Fruit fly (Drosophila melanogaster) whole organism, embryonic: Measurements from ENCODE around the gene klar.

Experiments
- BtbVII ChIP-seq: fragments of 200-800 bp; sonication (Bioruptor generic); optimal IDR thresholded peaks from 3 replicates; lab custom pipeline; 2017; ENCODE audit warnings: missing biosample characterization, mild to moderate bottlenecking, missing genetic modification characterization
- CG10209 ChIP-seq: fragments of 200-800 bp; sonication (Bioruptor generic); optimal IDR thresholded peaks from 3 replicates; lab custom pipeline; 2017; ENCODE audit warnings: missing biosample characterization, mild to moderate bottlenecking, missing genetic modification characterization, missing genetic modification reagents
- CG10274 ChIP-seq: fragments of 200-800 bp; sonication (Bioruptor generic); optimal IDR thresholded peaks from 3 replicates; lab custom pipeline; 2017; ENCODE audit warnings: missing biosample characterization, mild to moderate bottlenecking, missing genetic modification characterization
- CG10321 ChIP-seq: fragments of 200-800 bp; sonication (Bioruptor generic); IDR thresholded peaks from 2 replicates; pipeline ENCODE4 v1.3.6; 2022; ENCODE audit warnings: missing biosample characterization, missing genetic modification characterization
- CG11085 ChIP-seq: fragments of 200-800 bp; sonication (Bioruptor generic); IDR thresholded peaks from 2 replicates; pipeline ENCODE4 v1.3.6; 2022; ENCODE audit warnings: missing biosample characterization, missing genetic modification characterization
- CG11093 ChIP-seq: fragments of 200-800 bp; sonication (Bioruptor generic); IDR thresholded peaks from 3 replicates; pipeline ENCODE4 v1.3.6; 2022; ENCODE audit warnings: missing biosample characterization, missing genetic modification characterization
- CG11695 ChIP-seq: fragments of 200-800 bp; sonication (Bioruptor generic); IDR thresholded peaks from 3 replicates; pipeline ENCODE4 v1.3.6; 2022; ENCODE audit warnings: missing biosample characterization, missing genetic modification characterization
- CG12155 ChIP-seq: fragments of 200-800 bp; sonication (Bioruptor generic); optimal IDR thresholded peaks from 3 replicates; lab custom pipeline; 2016; ENCODE audit warnings: missing biosample characterization, missing genetic modification characterization
- CG12219 ChIP-seq: fragments of 200-800 bp; sonication (Bioruptor generic); optimal IDR thresholded peaks from 3 replicates; lab custom pipeline; 2018; ENCODE audit warnings: missing biosample characterization, mild to moderate bottlenecking, missing genetic modification characterization
- CG17568 ChIP-seq: fragments of 200-800 bp; sonication (Bioruptor generic); optimal IDR thresholded peaks from 2 replicates; lab custom pipeline; 2018; ENCODE audit warnings: missing biosample characterization, mild to moderate bottlenecking, missing genetic modification characterization, moderate library complexity
- CG1792 ChIP-seq: fragments of 200-800 bp; sonication (Bioruptor generic); optimal IDR thresholded peaks from 2 replicates; lab custom pipeline; 2016; ENCODE audit warnings: missing biosample characterization, missing genetic modification characterization
- CG2120 ChIP-seq: fragments of 200-800 bp; sonication (Bioruptor generic); optimal IDR thresholded peaks from 3 replicates; lab custom pipeline; 2016; ENCODE audit warnings: missing biosample characterization, missing genetic modification characterization
- CG32767 ChIP-seq: fragments of 200-800 bp; sonication (Bioruptor generic); IDR thresholded peaks from 2 replicates; pipeline ENCODE4 v1.3.6; 2022; ENCODE audit warnings: missing biosample characterization, missing genetic modification characterization
- CG34224 ChIP-seq: fragments of 200-800 bp; sonication (Bioruptor generic); IDR thresholded peaks from 3 replicates; pipeline ENCODE4 v1.3.6; 2022; ENCODE audit warnings: missing biosample characterization, missing genetic modification characterization; ENCODE audit not compliant: partially characterized antibody
- CG43689 ChIP-seq: fragments of 200-800 bp; sonication (Bioruptor generic); IDR thresholded peaks from 2 replicates; pipeline ENCODE4 v1.3.6; 2022; ENCODE audit warnings: missing biosample characterization, missing genetic modification characterization
- CG4820 ChIP-seq: fragments of 200-800 bp; sonication (Bioruptor generic); optimal IDR thresholded peaks from 3 replicates; lab custom pipeline; 2016; ENCODE audit warnings: missing biosample characterization, missing genetic modification characterization
- CG4854 ChIP-seq: fragments of 200-800 bp; sonication (Bioruptor generic); optimal IDR thresholded peaks from 2 replicates; lab custom pipeline; 2016; ENCODE audit warnings: missing biosample characterization, missing genetic modification characterization, inconsistent platforms
- CG6765 ChIP-seq: fragments of 200-800 bp; sonication (Bioruptor generic); optimal IDR thresholded peaks from 3 replicates; lab custom pipeline; 2017; ENCODE audit warnings: missing biosample characterization, mild to moderate bottlenecking, missing genetic modification characterization
- CG6791 ChIP-seq: fragments of 200-800 bp; sonication (Bioruptor generic); IDR thresholded peaks from 3 replicates; pipeline ENCODE4 v1.3.6; 2022; ENCODE audit warnings: missing biosample characterization, missing genetic modification characterization; ENCODE audit not compliant: partially characterized antibody
- CG9817 ChIP-seq: fragments of 200-800 bp; sonication (Bioruptor generic); optimal IDR thresholded peaks from 2 replicates; lab custom pipeline; 2018; ENCODE audit warnings: missing biosample characterization, mild to moderate bottlenecking, missing genetic modification characterization, moderate library complexity
- Drgx ChIP-seq: fragments of 200-800 bp; sonication (Bioruptor generic); IDR thresholded peaks from 2 replicates; pipeline ENCODE4 v1.3.6; 2022; ENCODE audit warnings: missing biosample characterization, missing genetic modification characterization
- Ets97D ChIP-seq: fragments of 200-800 bp; sonication (Bioruptor generic); optimal IDR thresholded peaks from 3 replicates; lab custom pipeline; 2016; ENCODE audit warnings: missing biosample characterization, missing genetic modification characterization
- HLH4C ChIP-seq: fragments of 200-800 bp; sonication (Bioruptor generic); IDR thresholded peaks from 3 replicates; pipeline ENCODE4 v1.3.6; 2022; ENCODE audit warnings: missing biosample characterization, missing genetic modification characterization; ENCODE audit not compliant: partially characterized antibody
- HmgZ ChIP-seq: fragments of 200-800 bp; sonication (Bioruptor generic); optimal IDR thresholded peaks from 2 replicates; lab custom pipeline; 2018; ENCODE audit warnings: missing biosample characterization, mild to moderate bottlenecking, missing genetic modification characterization
- Nf-YA ChIP-seq: fragments of 200-800 bp; sonication (Bioruptor generic); IDR thresholded peaks from 2 replicates; pipeline ENCODE4 v1.3.6; 2022; ENCODE audit warnings: missing biosample characterization, missing genetic modification characterization
- Oli ChIP-seq: fragments of 200-800 bp; sonication (Bioruptor generic); optimal IDR thresholded peaks from 2 replicates; lab custom pipeline; 2018; ENCODE audit warnings: missing biosample characterization, mild to moderate bottlenecking, missing genetic modification characterization, moderate library complexity
- Scr ChIP-seq: fragments of 200-800 bp; sonication (Bioruptor generic); IDR thresholded peaks from 2 replicates; pipeline ENCODE4 v1.3.6; 2022; ENCODE audit warnings: missing biosample characterization, missing genetic modification characterization; ENCODE audit not compliant: partially characterized antibody
- Sox102F ChIP-seq: fragments of 200-800 bp; sonication (Bioruptor generic); optimal IDR thresholded peaks from 2 replicates; lab custom pipeline; 2018; ENCODE audit warnings: missing biosample characterization, mild to moderate bottlenecking, missing genetic modification characterization, moderate library complexity
- Xbp1 ChIP-seq: fragments of 200-800 bp; sonication (Bioruptor generic); optimal IDR thresholded peaks from 3 replicates; lab custom pipeline; 2016; ENCODE audit warnings: missing biosample characterization, mild to moderate bottlenecking, missing genetic modification characterization
- Xrp1 ChIP-seq: fragments of 200-800 bp; sonication (Bioruptor generic); IDR thresholded peaks from 2 replicates; pipeline ENCODE4 v1.3.6; 2022; ENCODE audit warnings: missing biosample characterization, missing genetic modification characterization
- ac ChIP-seq: fragments of 200-800 bp; sonication (Bioruptor generic); optimal IDR thresholded peaks from 3 replicates; lab custom pipeline; 2017; ENCODE audit warnings: missing biosample characterization, mild to moderate bottlenecking, missing genetic modification characterization
- bab2 ChIP-seq: fragments of 200-800 bp; sonication (Bioruptor generic); optimal IDR thresholded peaks from 2 replicates; lab custom pipeline; 2016; ENCODE audit warnings: missing biosample characterization, missing genetic modification characterization
- bsh ChIP-seq, 2 experiments: fragments of 200-800 bp; sonication (Bioruptor generic); optimal IDR thresholded peaks; 2 replicates each; lab custom pipeline; 2017 to 2018; ENCODE audit warnings: mild to moderate bottlenecking in 2 of 2, missing biosample characterization in 2 of 2, missing genetic modification characterization in 2 of 2, moderate library complexity in 1 of 2
- crc ChIP-seq: fragments of 200-800 bp; sonication (Bioruptor generic); optimal IDR thresholded peaks from 2 replicates; lab custom pipeline; 2016; ENCODE audit warnings: missing biosample characterization, missing genetic modification characterization
- dm ChIP-seq: fragments of 200-800 bp; sonication (Bioruptor generic); optimal IDR thresholded peaks from 3 replicates; lab custom pipeline; 2016; ENCODE audit warnings: missing biosample characterization, missing genetic modification characterization
- eyg ChIP-seq: fragments of 200-800 bp; sonication (Bioruptor generic); optimal IDR thresholded peaks from 3 replicates; lab custom pipeline; 2016; ENCODE audit warnings: missing biosample characterization, missing genetic modification characterization
- fd64A ChIP-seq: fragments of 200-800 bp; sonication (Bioruptor generic); optimal IDR thresholded peaks from 3 replicates; lab custom pipeline; 2018; ENCODE audit warnings: missing biosample characterization, mild to moderate bottlenecking, missing genetic modification characterization
- gcm ChIP-seq: fragments of 200-800 bp; sonication (Bioruptor generic); optimal IDR thresholded peaks from 2 replicates; lab custom pipeline; 2019; ENCODE audit warnings: missing biosample characterization, mild to moderate bottlenecking, missing genetic modification characterization, moderate library complexity
- gem ChIP-seq: fragments of 200-800 bp; sonication (Bioruptor generic); optimal IDR thresholded peaks from 2 replicates; lab custom pipeline; 2019; ENCODE audit warnings: missing biosample characterization, mild to moderate bottlenecking, missing genetic modification characterization, moderate library complexity
- gsb ChIP-seq: fragments of 200-800 bp; sonication (Bioruptor generic); IDR thresholded peaks from 2 replicates; pipeline ENCODE4 v1.3.6; 2022; ENCODE audit warnings: missing biosample characterization, missing genetic modification characterization
- hbn ChIP-seq: fragments of 200-800 bp; sonication (Bioruptor generic); IDR thresholded peaks from 2 replicates; pipeline ENCODE4 v1.3.6; 2022; ENCODE audit warnings: missing biosample characterization, missing genetic modification characterization; ENCODE audit not compliant: partially characterized antibody
- kah ChIP-seq: fragments of 200-800 bp; sonication (Bioruptor generic); optimal IDR thresholded peaks from 2 replicates; lab custom pipeline; 2018; ENCODE audit warnings: missing biosample characterization, mild to moderate bottlenecking, missing genetic modification characterization
- lola ChIP-seq, 3 experiments: fragments of >200 bp in 2 of 3; fragments of 200-800 bp in 1 of 3; sonication (Bioruptor generic) in 1 of 3; optimal IDR thresholded peaks; 2 replicates each; lab custom pipeline; 2017 to 2019; ENCODE audit warnings: missing biosample characterization in 3 of 3, missing genetic modification characterization in 3 of 3, mild to moderate bottlenecking in 1 of 3, moderate library complexity in 1 of 3
- nom ChIP-seq: fragments of 200-800 bp; sonication (Bioruptor generic); optimal IDR thresholded peaks from 2 replicates; lab custom pipeline; 2017; ENCODE audit warnings: missing biosample characterization, missing genetic modification characterization, mild to moderate bottlenecking, moderate library complexity, missing genetic modification reagents
- pnt ChIP-seq: fragments of 200-800 bp; sonication (Bioruptor generic); optimal IDR thresholded peaks from 3 replicates; lab custom pipeline; 2016; ENCODE audit warnings: missing biosample characterization, missing genetic modification characterization
- sob ChIP-seq: fragments of 200-800 bp; sonication (Bioruptor generic); IDR thresholded peaks from 2 replicates; pipeline ENCODE4 v1.3.6; 2022; ENCODE audit warnings: missing biosample characterization, missing genetic modification characterization
- trem ChIP-seq: fragments of 200-800 bp; optimal IDR thresholded peaks from 3 replicates; lab custom pipeline; 2019; ENCODE audit warnings: missing biosample characterization, mild to moderate bottlenecking, missing genetic modification characterization, moderate library complexity
- ttk ChIP-seq: fragments of 200-800 bp; sonication (Bioruptor generic); IDR thresholded peaks from 2 replicates; pipeline ENCODE4 v2.1.2; 2022; ENCODE audit warnings: missing biosample characterization, missing genetic modification characterization
- unpg ChIP-seq: fragments of 200-800 bp; sonication (Bioruptor generic); optimal IDR thresholded peaks from 3 replicates; lab custom pipeline; 2018; ENCODE audit warnings: missing biosample characterization, mild to moderate bottlenecking, missing genetic modification characterization, moderate library complexity

klar gene

dm6 chr3L:540432-540973, at the start of gene klar, which contains the start of gene BORCS6 (continued):
- TF ChIP-seq CG10321 (GFP tag; lab: Robert Waterston, UW): no peak
- no peak for TF ChIP-seq CG11085 (GFP tag; lab: Robert Waterston, UW)
- peak; percentile 88 for TF ChIP-seq Ets97D
- TF ChIP-seq CG6765 (GFP tag; lab: Kevin White, UChicago): peak; percentile 53
- no peak for TF ChIP-seq ttk
- TF ChIP-seq lola (GFP tag; optimal IDR thresholded peaks at IDR 0.05; lab: Kevin White, UChicago): peak in 2 of 3 experiments; percentile 27 to 83
- TF ChIP-seq hbn: peak; percentile 98
- TF ChIP-seq CG6791 (GFP tag; lab: Robert Waterston, UW): peak; percentile 96
- TF ChIP-seq Xbp1 (GFP tag; lab: Kevin White, UChicago): peak; percentile 77
- peak; percentile 97 for TF ChIP-seq Scr (GFP tag; lab: Robert Waterston, UW)
- TF ChIP-seq CG9817 (tag; lab: Kevin White, UChicago): peak; percentile 64
- TF ChIP-seq dm: peak; percentile 59
- TF ChIP-seq eyg (GFP tag; lab: Kevin White, UChicago): peak; percentile 37
- TF ChIP-seq nom (GFP tag; lab: Kevin White, UChicago): no peak
- TF ChIP-seq Sox102F (GFP tag; lab: Kevin White, UChicago): peak; percentile 48
- TF ChIP-seq CG1792 (GFP tag; lab: Kevin White, UChicago): peak; percentile 38
- TF ChIP-seq ac: no peak
- no peak for TF ChIP-seq bab2 (GFP tag; lab: Kevin White, UChicago)
- peak; percentile 37; the same call in 1 of the 3 replicates for TF ChIP-seq CG11695
- TF ChIP-seq unpg (GFP tag; lab: Kevin White, UChicago): peak; percentile 43
- TF ChIP-seq gem (tag; lab: Kevin White, UChicago): peak; percentile 66
- TF ChIP-seq BtbVII (GFP tag; lab: Kevin White, UChicago): peak; percentile 63
- peak; percentile 6 for TF ChIP-seq CG4820 (GFP tag; lab: Kevin White, UChicago)
- peak; percentile 23 for TF ChIP-seq crc (GFP tag; lab: Kevin White, UChicago)
- peak; percentile 26 for TF ChIP-seq kah
- peak; percentile 17; the same call in 1 of the 2 replicates for TF ChIP-seq Xrp1
- TF ChIP-seq HmgZ (tag; lab: Kevin White, UChicago): peak; percentile 68
- TF ChIP-seq fd64A (GFP tag; lab: Kevin White, UChicago): no peak
- no peak for TF ChIP-seq CG12219 (GFP tag; lab: Kevin White, UChicago)
- TF ChIP-seq pnt (GFP tag; lab: Kevin White, UChicago): peak; percentile 73
- no peak for TF ChIP-seq CG11093
- peak; percentile 36 for TF ChIP-seq Oli (tag; lab: Kevin White, UChicago)
- peak; percentile 3 for TF ChIP-seq CG10209
- TF ChIP-seq Nf-YA: no peak
- peak; percentile 3 for TF ChIP-seq CG17568
- peak; percentile 46 for TF ChIP-seq CG12155 (GFP tag; lab: Kevin White, UChicago)
- TF ChIP-seq CG34224 (GFP tag; lab: Robert Waterston, UW): peak; percentile 97
- TF ChIP-seq CG10274 (GFP tag; lab: Kevin White, UChicago): no peak
- TF ChIP-seq CG2120 (GFP tag; lab: Kevin White, UChicago): peak; percentile 86
- peak; percentile 81 for TF ChIP-seq trem (tag; lab: Kevin White, UChicago)
- TF ChIP-seq gsb (GFP tag; lab: Robert Waterston, UW): 0 out of 2 replicates have a peak, but pooled peaks have one; percentile 7
- peak; percentile 59 for TF ChIP-seq sob (GFP tag; lab: Robert Waterston, UW)
- no peak for TF ChIP-seq CG4854 (GFP tag; lab: Kevin White, UChicago)
- peak in 1 of 2 experiments; percentile 26 for TF ChIP-seq bsh (GFP tag; optimal IDR thresholded peaks at IDR 0.05; lab: Kevin White, UChicago)
- no peak for TF ChIP-seq Drgx (GFP tag; lab: Robert Waterston, UW)
- no peak for TF ChIP-seq CG43689 (GFP tag; lab: Robert Waterston, UW)
- TF ChIP-seq HLH4C: peak; percentile 96
- no peak for TF ChIP-seq CG32767 (GFP tag; lab: Robert Waterston, UW)
- TF ChIP-seq gcm (GFP tag; lab: Kevin White, UChicago): peak; percentile 10
